Worm (Caenorhabditis elegans): ENCODE results near the gene rfip-2.

ce11 chrII:775033-775432 is 51.4 kb downstream of the rfip-2 start, which contains the start of gene Y39F10A.1:
- no peak for TF ChIP-seq ceh-16 (tag; optimal IDR thresholded peaks at IDR 0.05)
- no peak for TF ChIP-seq nhr-23 (tag; optimal IDR thresholded peaks at IDR 0.05)
- no peak for TF ChIP-seq nhr-11 (tag; optimal IDR thresholded peaks at IDR 0.05)
- TF ChIP-seq lin-11 (tag; optimal IDR thresholded peaks at IDR 0.05) = no peak
- no peak for TF ChIP-seq fos-1 (tag; optimal IDR thresholded peaks at IDR 0.05)
- no peak for TF ChIP-seq unc-62 (GFP tag; optimal IDR thresholded peaks at IDR 0.05)
- TF ChIP-seq F13H6.1 (tag; optimal IDR thresholded peaks at IDR 0.05) = no peak
- TF ChIP-seq ztf-4 (tag; optimal IDR thresholded peaks at IDR 0.05) = no peak
- TF ChIP-seq blmp-1 (tag; optimal IDR thresholded peaks at IDR 0.05; ENCODE audit: insufficient read depth) = no peak
- no peak for TF ChIP-seq mdl-1 (tag; optimal IDR thresholded peaks at IDR 0.05)
- TF ChIP-seq nhr-129 (tag; optimal IDR thresholded peaks at IDR 0.05) = no peak

All from whole organism, L2 larva.